Fruit fly (Drosophila melanogaster) whole organism, embryonic: ENCODE measurements around the gene Ube3a.

Experiments
- Adf1 ChIP-seq: fragments of 200-800 bp; sonication (Bioruptor generic); IDR thresholded peaks from 2 replicates; pipeline ENCODE4 v1.3.6; 2022; ENCODE audit warnings: missing biosample characterization, missing genetic modification characterization
- B-H2 ChIP-seq: fragments of 200-800 bp; sonication (Bioruptor generic); optimal IDR thresholded peaks from 2 replicates; lab custom pipeline; 2018; ENCODE audit warnings: missing biosample characterization, mild to moderate bottlenecking, missing genetic modification characterization
- CG10147 ChIP-seq: fragments of 200-800 bp; sonication (Bioruptor generic); optimal IDR thresholded peaks from 2 replicates; lab custom pipeline; 2019; ENCODE audit warnings: missing biosample characterization, mild to moderate bottlenecking, missing genetic modification characterization, moderate library complexity
- CG10321 ChIP-seq: fragments of 200-800 bp; sonication (Bioruptor generic); IDR thresholded peaks from 2 replicates; pipeline ENCODE4 v1.3.6; 2022; ENCODE audit warnings: missing biosample characterization, missing genetic modification characterization
- CG10366 ChIP-seq: fragments of 200-800 bp; sonication (Bioruptor generic); IDR thresholded peaks from 2 replicates; pipeline ENCODE4 v1.3.6; 2022; ENCODE audit warnings: missing biosample characterization, missing genetic modification characterization
- CG10959 ChIP-seq: fragments of 200-800 bp; sonication (Bioruptor generic); IDR thresholded peaks from 2 replicates; pipeline ENCODE4 v1.3.6; 2022; ENCODE audit warnings: missing biosample characterization, missing genetic modification characterization
- CG10979 ChIP-seq: fragments of 200-800 bp; sonication (Bioruptor generic); optimal IDR thresholded peaks from 2 replicates; lab custom pipeline; 2018; ENCODE audit warnings: missing biosample characterization, mild to moderate bottlenecking, missing genetic modification characterization, moderate library complexity
- CG11504 ChIP-seq: fragments of 200-800 bp; sonication (Bioruptor generic); optimal IDR thresholded peaks from 3 replicates; lab custom pipeline; 2019; ENCODE audit warnings: missing biosample characterization, mild to moderate bottlenecking, missing genetic modification characterization, moderate library complexity
- CG11696 ChIP-seq: fragments of 200-800 bp; sonication (Bioruptor generic); IDR thresholded peaks from 2 replicates; pipeline ENCODE4 v1.3.6; 2022; ENCODE audit warnings: missing biosample characterization, missing genetic modification characterization
- CG12155 ChIP-seq: fragments of 200-800 bp; sonication (Bioruptor generic); optimal IDR thresholded peaks from 3 replicates; lab custom pipeline; 2016; ENCODE audit warnings: missing biosample characterization, missing genetic modification characterization
- CG12744 ChIP-seq: fragments of 200-800 bp; sonication (Bioruptor generic); optimal IDR thresholded peaks from 2 replicates; lab custom pipeline; 2016; ENCODE audit warnings: missing biosample characterization, missing genetic modification characterization
- CG13775 ChIP-seq: fragments of 200-800 bp; sonication (Bioruptor generic); optimal IDR thresholded peaks from 3 replicates; lab custom pipeline; 2017; ENCODE audit warnings: missing biosample characterization, mild to moderate bottlenecking, missing genetic modification characterization
- CG15011 ChIP-seq: fragments of 200-800 bp; sonication (Bioruptor generic); optimal IDR thresholded peaks from 3 replicates; lab custom pipeline; 2018; ENCODE audit warnings: missing biosample characterization, mild to moderate bottlenecking, missing genetic modification characterization
- CG17612 ChIP-seq: fragments of 200-800 bp; sonication (Bioruptor generic); IDR thresholded peaks from 2 replicates; pipeline ENCODE4 v1.3.6; 2022; ENCODE audit warnings: missing biosample characterization, missing genetic modification characterization
- CG1792 ChIP-seq: fragments of 200-800 bp; sonication (Bioruptor generic); optimal IDR thresholded peaks from 2 replicates; lab custom pipeline; 2016; ENCODE audit warnings: missing biosample characterization, missing genetic modification characterization
- CG30431 ChIP-seq: fragments of 200-800 bp; sonication (Bioruptor generic); optimal IDR thresholded peaks from 2 replicates; lab custom pipeline; 2017; ENCODE audit warnings: missing biosample characterization, missing genetic modification characterization
- CG3726 ChIP-seq: fragments of 200-800 bp; sonication (Bioruptor generic); IDR thresholded peaks from 3 replicates; pipeline ENCODE4, ENCODE4 v1.3.6; 2022; ENCODE audit warnings: missing biosample characterization, missing genetic modification characterization
- CG3847 ChIP-seq: fragments of 200-800 bp; sonication (Bioruptor generic); IDR thresholded peaks from 2 replicates; pipeline ENCODE4 v1.3.6; 2022; ENCODE audit warnings: missing biosample characterization, missing genetic modification characterization
- CG8388 ChIP-seq: fragments of 200-800 bp; sonication (Bioruptor generic); optimal IDR thresholded peaks from 2 replicates; lab custom pipeline; 2019; ENCODE audit warnings: missing biosample characterization, mild to moderate bottlenecking, missing genetic modification characterization, moderate library complexity
- CG8765 ChIP-seq: fragments of 200-800 bp; sonication (Bioruptor generic); IDR thresholded peaks from 2 replicates; pipeline ENCODE4 v1.3.6; 2022; ENCODE audit warnings: missing biosample characterization, missing genetic modification characterization
- CG9215 ChIP-seq: fragments of 200-800 bp; sonication (Bioruptor generic); IDR thresholded peaks from 2 replicates; pipeline ENCODE4 v1.3.6; 2022; ENCODE audit warnings: missing biosample characterization, missing genetic modification characterization
- D19B ChIP-seq: fragments of 200-800 bp; sonication (Bioruptor generic); optimal IDR thresholded peaks from 2 replicates; lab custom pipeline; 2017; ENCODE audit warnings: missing biosample characterization, mild to moderate bottlenecking, missing genetic modification characterization
- Deaf1 ChIP-seq: fragments of 200-800 bp; optimal IDR thresholded peaks from 3 replicates; lab custom pipeline; 2019; ENCODE audit warnings: missing biosample characterization, mild to moderate bottlenecking, missing genetic modification characterization, moderate library complexity
- Doc3 ChIP-seq: fragments of 200-800 bp; sonication (Bioruptor generic); IDR thresholded peaks from 3 replicates; pipeline ENCODE4 v1.3.6; 2022; ENCODE audit warnings: missing biosample characterization, missing genetic modification characterization; ENCODE audit not compliant: partially characterized antibody
- E2f2 ChIP-seq: fragments of 200-800 bp; sonication (Bioruptor generic); IDR thresholded peaks from 2 replicates; pipeline ENCODE4 v1.3.6; 2022; ENCODE audit warnings: missing biosample characterization, missing genetic modification characterization
- HmgZ ChIP-seq: fragments of 200-800 bp; sonication (Bioruptor generic); optimal IDR thresholded peaks from 2 replicates; lab custom pipeline; 2018; ENCODE audit warnings: missing biosample characterization, mild to moderate bottlenecking, missing genetic modification characterization
- MESR4 ChIP-seq: fragments of 200-800 bp; sonication (Bioruptor generic); optimal IDR thresholded peaks from 2 replicates; lab custom pipeline; 2018; ENCODE audit warnings: missing biosample characterization, mild to moderate bottlenecking, missing genetic modification characterization, moderate library complexity
- Mad ChIP-seq: fragments of 200-800 bp; sonication (Bioruptor generic); optimal IDR thresholded peaks from 2 replicates; lab custom pipeline; 2016; ENCODE audit warnings: missing biosample characterization, missing genetic modification characterization
- Myb ChIP-seq: fragments of 200-800 bp; sonication (Bioruptor generic); optimal IDR thresholded peaks from 2 replicates; lab custom pipeline; 2016; ENCODE audit warnings: missing biosample characterization, missing genetic modification characterization
- NC2β ChIP-seq: fragments of 200-800 bp; sonication (Bioruptor generic); optimal IDR thresholded peaks from 2 replicates; lab custom pipeline; 2016; ENCODE audit warnings: missing biosample characterization, missing genetic modification characterization
- Sox102F ChIP-seq: fragments of 200-800 bp; sonication (Bioruptor generic); optimal IDR thresholded peaks from 2 replicates; lab custom pipeline; 2018; ENCODE audit warnings: missing biosample characterization, mild to moderate bottlenecking, missing genetic modification characterization, moderate library complexity
- Ssrp ChIP-seq: fragments of 200-800 bp; sonication (Bioruptor generic); optimal IDR thresholded peaks from 2 replicates; lab custom pipeline; 2018; ENCODE audit warnings: missing biosample characterization, mild to moderate bottlenecking, missing genetic modification characterization, moderate library complexity
- abd-A ChIP-seq: fragments of 200-800 bp; sonication (Bioruptor generic); optimal IDR thresholded peaks from 3 replicates; lab custom pipeline; 2019; ENCODE audit warnings: missing biosample characterization, mild to moderate bottlenecking, missing genetic modification characterization, moderate library complexity
- caup ChIP-seq: fragments of 200-800 bp; sonication (Bioruptor generic); optimal IDR thresholded peaks from 3 replicates; lab custom pipeline; 2017; ENCODE audit warnings: missing biosample characterization, mild to moderate bottlenecking, missing genetic modification characterization, moderate library complexity; ENCODE audit not compliant: severe bottlenecking
- crc ChIP-seq: fragments of 200-800 bp; sonication (Bioruptor generic); optimal IDR thresholded peaks from 2 replicates; lab custom pipeline; 2016; ENCODE audit warnings: missing biosample characterization, missing genetic modification characterization
- gcm ChIP-seq: fragments of 200-800 bp; sonication (Bioruptor generic); optimal IDR thresholded peaks from 2 replicates; lab custom pipeline; 2019; ENCODE audit warnings: missing biosample characterization, mild to moderate bottlenecking, missing genetic modification characterization, moderate library complexity
- hb ChIP-seq: fragments of 200-800 bp; sonication (Bioruptor generic); IDR thresholded peaks from 3 replicates; pipeline ENCODE4 v1.3.6; 2022; ENCODE audit warnings: missing biosample characterization, missing genetic modification characterization; ENCODE audit not compliant: partially characterized antibody
- inv ChIP-seq: fragments of 200-800 bp; sonication (Bioruptor generic); IDR thresholded peaks from 2 replicates; pipeline ENCODE4 v1.3.6; 2022; ENCODE audit warnings: missing biosample characterization, missing genetic modification characterization; ENCODE audit not compliant: partially characterized antibody
- klu ChIP-seq: fragments of 200-800 bp; sonication (Bioruptor generic); IDR thresholded peaks from 2 replicates; pipeline ENCODE4 v1.3.6; 2022; ENCODE audit warnings: missing biosample characterization, missing genetic modification characterization
- lab ChIP-seq: fragments of 200-800 bp; sonication (Bioruptor generic); optimal IDR thresholded peaks from 3 replicates; lab custom pipeline; 2017; ENCODE audit warnings: missing biosample characterization, missing genetic modification characterization, mild to moderate bottlenecking, moderate library complexity, missing genetic modification reagents
- maf-S ChIP-seq: fragments of 200-800 bp; sonication (Bioruptor generic); optimal IDR thresholded peaks from 2 replicates; lab custom pipeline; 2016; ENCODE audit warnings: missing biosample characterization, missing genetic modification characterization
- odd ChIP-seq: fragments of 200-800 bp; sonication (Bioruptor generic); optimal IDR thresholded peaks from 2 replicates; lab custom pipeline; 2017; ENCODE audit warnings: missing biosample characterization, mild to moderate bottlenecking, missing genetic modification characterization
- prd ChIP-seq, 3 experiments: fragments of >200 bp in 2 of 3; fragments of 200-800 bp in 1 of 3; sonication (Bioruptor generic) in 1 of 3; optimal IDR thresholded peaks in 2 of 3; IDR thresholded peaks in 1 of 3; 2 replicates in 2 of 3; 3 replicates in 1 of 3; pipeline versions ENCODE4 v1.3.6 to Lab custom; 2017 to 2022; ENCODE audit warnings: missing biosample characterization in 1 of 3, missing genetic modification characterization in 1 of 3
- pum ChIP-seq: fragments of 200-800 bp; sonication (Bioruptor generic); optimal IDR thresholded peaks from 2 replicates; lab custom pipeline; 2016; ENCODE audit warnings: missing biosample characterization, missing genetic modification characterization
- sd ChIP-seq: fragments of 200-800 bp; sonication (Bioruptor generic); optimal IDR thresholded peaks from 3 replicates; lab custom pipeline; 2018; ENCODE audit warnings: missing biosample characterization, mild to moderate bottlenecking, missing genetic modification characterization, moderate library complexity
- trh ChIP-seq: fragments of 200-800 bp; sonication (Bioruptor generic); optimal IDR thresholded peaks from 2 replicates; lab custom pipeline; 2016; ENCODE audit warnings: missing biosample characterization, missing genetic modification characterization
- ttk ChIP-seq: fragments of 200-800 bp; sonication (Bioruptor generic); IDR thresholded peaks from 2 replicates; pipeline ENCODE4 v2.1.2; 2022; ENCODE audit warnings: missing biosample characterization, missing genetic modification characterization
- unpg ChIP-seq: fragments of 200-800 bp; sonication (Bioruptor generic); optimal IDR thresholded peaks from 3 replicates; lab custom pipeline; 2018; ENCODE audit warnings: missing biosample characterization, mild to moderate bottlenecking, missing genetic modification characterization, moderate library complexity
- zfh1 ChIP-seq: fragments of 200-800 bp; sonication (Bioruptor generic); IDR thresholded peaks from 3 replicates; pipeline ENCODE4 v1.3.6; 2022; ENCODE audit warnings: missing biosample characterization, missing genetic modification characterization

Gene Ube3a

DNA sequence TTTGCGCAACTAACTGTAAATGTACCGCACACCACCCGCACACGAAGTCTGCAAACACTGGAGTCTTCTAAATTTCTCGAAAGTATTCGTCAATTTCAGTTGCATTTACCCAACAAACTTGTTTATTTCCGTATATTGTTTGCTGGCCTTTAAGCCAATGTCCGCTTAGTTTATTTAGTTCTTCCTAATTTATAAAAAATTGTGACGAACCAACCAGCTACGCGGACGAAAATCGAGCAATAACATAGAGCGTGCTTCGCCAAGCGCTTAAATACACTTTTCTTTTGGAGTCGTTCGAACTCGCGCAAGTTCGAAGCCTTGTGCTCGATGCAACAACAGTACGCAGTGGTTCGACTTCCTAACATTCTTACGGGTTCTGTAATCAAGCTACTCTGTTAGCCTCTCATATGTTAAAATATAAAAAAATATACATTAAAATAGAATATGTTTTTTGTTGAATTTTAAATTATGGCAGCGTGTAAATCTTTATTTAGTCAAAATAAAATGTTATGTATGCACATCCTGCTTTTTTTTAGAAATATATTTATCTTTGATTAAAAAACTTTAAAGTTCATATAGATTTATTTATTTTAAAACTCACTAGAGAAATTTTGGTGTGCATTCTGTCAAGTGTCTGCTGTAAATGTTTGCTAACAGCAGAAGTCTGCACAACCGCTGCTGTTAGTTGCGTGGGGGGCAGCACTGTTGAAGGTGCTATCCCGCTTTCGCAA lies 12.9 kb downstream of the Ube3a start, which contains the start of gene GlcAT-P (continued):
- TF ChIP-seq gcm (GFP tag; lab: Kevin White, UChicago) (peak; percentile 61), CG8388 (GFP tag; lab: Kevin White, UChicago) (peak; percentile 75), B-H2 (GFP tag; lab: Kevin White, UChicago) (peak; percentile 46), CG12155 (peak; percentile 44), pum (GFP tag; lab: Kevin White, UChicago) (no peak), CG3847 (GFP tag; lab: Robert Waterston, UW) (peak; percentile 68), abd-A (tag; lab: Kevin White, UChicago) (no peak), CG1792 (GFP tag; lab: Kevin White, UChicago) (no peak), CG30431 (GFP tag; lab: Kevin White, UChicago) (no peak), sd (tag; lab: Kevin White, UChicago) (peak; percentile 18), CG9215 (peak; percentile 65), NC2β (GFP tag; lab: Kevin White, UChicago) (no peak), Adf1 (peak; percentile 54), caup (GFP tag; lab: Kevin White, UChicago) (peak; percentile 63), hb (GFP tag; lab: Robert Waterston, UW) (no peak), CG10959 (no peak), zfh1 (GFP tag; lab: Robert Waterston, UW) (no peak), CG12744 (no peak), odd (peak; percentile 55), CG10979 (tag; lab: Kevin White, UChicago) (peak; percentile 82), CG3726 (GFP tag; lab: Robert Waterston, UW) (no peak), klu (GFP tag; lab: Robert Waterston, UW) (peak; percentile 61; the same call in 1 of the 2 replicates), D19B (GFP tag; lab: Kevin White, UChicago) (no peak), trh (GFP tag; lab: Kevin White, UChicago) (peak; percentile 40), HmgZ (peak; percentile 22), E2f2 (GFP tag; lab: Robert Waterston, UW) (peak; percentile 50; the same call in 1 of the 2 replicates), MESR4 (GFP tag; lab: Kevin White, UChicago) (no peak), CG8765 (GFP tag; lab: Robert Waterston, UW) (no peak), CG10321 (GFP tag; lab: Robert Waterston, UW) (no peak), CG10147 (GFP tag; lab: Kevin White, UChicago) (peak; percentile 64), Sox102F (GFP tag; lab: Kevin White, UChicago) (peak; percentile 81), Myb (no peak), CG17612 (GFP tag; lab: Robert Waterston, UW) (no peak), lab (GFP tag; lab: Kevin White, UChicago) (peak; percentile 75), Doc3 (GFP tag; lab: Robert Waterston, UW) (no peak), Deaf1 (tag; lab: Kevin White, UChicago) (peak; percentile 45), prd (optimal IDR thresholded peaks at IDR 0.05; lab: Kevin White, UChicago) (no peak), prd (GFP tag; IDR thresholded peaks at IDR 0.05; lab: Robert Waterston, UW) (peak; percentile 63), CG15011 (GFP tag; lab: Kevin White, UChicago) (no peak), unpg (GFP tag; lab: Kevin White, UChicago) (peak; percentile 85), Mad (GFP tag; lab: Kevin White, UChicago) (no peak), CG13775 (GFP tag; lab: Kevin White, UChicago) (peak; percentile 64), Ssrp (tag; lab: Kevin White, UChicago) (peak; percentile 66), ttk (GFP tag; lab: Robert Waterston, UW) (no peak), inv (GFP tag; lab: Robert Waterston, UW) (no peak), maf-S (GFP tag; lab: Kevin White, UChicago) (no peak), CG11504 (tag; lab: Kevin White, UChicago) (peak; percentile 82), CG11696 (no peak), CG10366 (GFP tag; lab: Robert Waterston, UW) (peak; percentile 53), crc (no peak)
